Fruit fly (Drosophila melanogaster) whole organism, embryonic: ENCODE data around the gene pkaap.

ENCODE experiments used
- B-H2 ChIP-seq: fragments of 200-800 bp; sonication (Bioruptor generic); optimal IDR thresholded peaks from 2 replicates; lab custom pipeline; 2018; ENCODE audit warnings: missing biosample characterization, mild to moderate bottlenecking, missing genetic modification characterization
- CG15696 ChIP-seq: fragments of 200-800 bp; sonication (Bioruptor generic); optimal IDR thresholded peaks from 2 replicates; lab custom pipeline; 2019; ENCODE audit warnings: missing biosample characterization, mild to moderate bottlenecking, missing genetic modification characterization, moderate library complexity
- CG4424 ChIP-seq: fragments of 200-800 bp; sonication (Bioruptor generic); optimal IDR thresholded peaks from 3 replicates; lab custom pipeline; 2016; ENCODE audit warnings: missing biosample characterization, missing genetic modification characterization
- E2f1 ChIP-seq: fragments of 200-800 bp; sonication (Bioruptor generic); IDR thresholded peaks from 2 replicates; pipeline ENCODE4 v1.3.6; 2022; ENCODE audit warnings: missing biosample characterization, missing genetic modification characterization
- Lpt ChIP-seq: fragments of >200 bp; optimal IDR thresholded peaks from 2 replicates; lab custom pipeline; 2018; ENCODE audit warnings: missing biosample characterization, missing genetic modification characterization

dm6 chr2L:16261576-16262217 is 26.4 kb upstream of the pkaap start, which contains the start of the genes twe and CG4935:
- no peak for TF ChIP-seq CG4424 (GFP tag; lab: Kevin White, UChicago)
- TF ChIP-seq B-H2 (GFP tag; lab: Kevin White, UChicago): no peak
- no peak for TF ChIP-seq E2f1 (GFP tag; lab: Robert Waterston, UW)
- no peak for TF ChIP-seq Lpt (GFP tag; lab: Kevin White, UChicago)
- TF ChIP-seq CG15696 (tag; lab: Kevin White, UChicago): no peak
